Worm (Caenorhabditis elegans) whole organism, L3 larva: ENCODE results near the gene nhr-41.
A peak's percentile ranks its signal among the peaks of the same experiment; 100 is the strongest.

ENCODE experiments used
- R02D3.7 ChIP-seq: fragments of 150-350 bp; optimal IDR thresholded peaks from 2 replicates; lab custom pipeline; 2014; ENCODE audit warnings: missing biosample characterization, missing genetic modification characterization
- aly-2 ChIP-seq: fragments of 150-350 bp; optimal IDR thresholded peaks from 2 replicates; lab custom pipeline; 2014; ENCODE audit warnings: missing biosample characterization, missing genetic modification characterization
- ama-1 ChIP-seq: fragments of 150-350 bp; optimal IDR thresholded peaks from 2 replicates; lab custom pipeline; 2018
- ceh-16 ChIP-seq: sonication (generic microtip); optimal IDR thresholded peaks from 2 replicates; lab custom pipeline; 2017; ENCODE audit warnings: missing biosample characterization, missing genetic modification characterization
- ceh-28 ChIP-seq: fragments of 150-350 bp; optimal IDR thresholded peaks from 2 replicates; lab custom pipeline; 2014; ENCODE audit warnings: missing biosample characterization, missing genetic modification reagents, missing genetic modification characterization
- ceh-9 ChIP-seq: sonication (generic microtip); optimal IDR thresholded peaks from 2 replicates; lab custom pipeline; 2018; ENCODE audit warnings: missing biosample characterization, missing genetic modification characterization
- daf-12 ChIP-seq: fragments of 150-350 bp; optimal IDR thresholded peaks from 2 replicates; lab custom pipeline; 2014; ENCODE audit warnings: missing biosample characterization, missing genetic modification reagents, missing genetic modification characterization
- egl-27 ChIP-seq: sonication (generic microtip); optimal IDR thresholded peaks from 4 replicates; lab custom pipeline; 2017; ENCODE audit warnings: missing biosample characterization, missing genetic modification reagents, missing genetic modification characterization
- elt-1 ChIP-seq: fragments of 150-350 bp; optimal IDR thresholded peaks from 2 replicates; lab custom pipeline; 2014; ENCODE audit warnings: missing biosample characterization, missing genetic modification characterization
- eor-1 ChIP-seq, 2 experiments: fragments of 150-350 bp; optimal IDR thresholded peaks; 2 replicates each; lab custom pipeline; 2014 to 2018; ENCODE audit warnings: missing biosample characterization in 2 of 2, missing genetic modification characterization in 2 of 2
- fkh-10 ChIP-seq: sonication (generic microtip); optimal IDR thresholded peaks from 2 replicates; lab custom pipeline; 2017; ENCODE audit warnings: missing biosample characterization, missing genetic modification reagents, missing genetic modification characterization
- fos-1 ChIP-seq: fragments of 150-350 bp; optimal IDR thresholded peaks from 2 replicates; lab custom pipeline; 2014; ENCODE audit warnings: missing biosample characterization, missing genetic modification characterization
- hmg-11 ChIP-seq: sonication (generic microtip); optimal IDR thresholded peaks from 2 replicates; lab custom pipeline; 2016; ENCODE audit warnings: missing genetic modification characterization, missing compliant biosample characterization
- lin-15B ChIP-seq: fragments of 150-350 bp; optimal IDR thresholded peaks from 2 replicates; lab custom pipeline; 2014; ENCODE audit warnings: missing biosample characterization, missing genetic modification characterization
- mdl-1 ChIP-seq: fragments of 150-350 bp; optimal IDR thresholded peaks from 2 replicates; lab custom pipeline; 2014; ENCODE audit warnings: missing biosample characterization, missing genetic modification characterization
- mml-1 ChIP-seq: fragments of 150-350 bp; sonication (generic microtip); optimal IDR thresholded peaks from 3 replicates; lab custom pipeline; 2014; ENCODE audit warnings: missing biosample characterization, missing genetic modification characterization
- nhr-23 ChIP-seq: fragments of 150-350 bp; optimal IDR thresholded peaks from 2 replicates; lab custom pipeline; 2014; ENCODE audit warnings: missing biosample characterization, missing genetic modification reagents, missing genetic modification characterization
- nhr-237 ChIP-seq: fragments of 150-350 bp; optimal IDR thresholded peaks from 2 replicates; lab custom pipeline; 2014; ENCODE audit warnings: missing biosample characterization, missing genetic modification characterization
- nhr-28 ChIP-seq: fragments of 150-350 bp; optimal IDR thresholded peaks from 2 replicates; lab custom pipeline; 2014; ENCODE audit warnings: missing biosample characterization, missing genetic modification characterization
- nhr-67 ChIP-seq: fragments of 150-350 bp; optimal IDR thresholded peaks from 2 replicates; lab custom pipeline; 2014; ENCODE audit warnings: missing biosample characterization, missing genetic modification characterization
- nhr-77 ChIP-seq: fragments of 150-350 bp; optimal IDR thresholded peaks from 2 replicates; lab custom pipeline; 2014; ENCODE audit warnings: missing biosample characterization, missing genetic modification characterization
- pha-4 ChIP-seq: fragments of 150-350 bp; optimal IDR thresholded peaks from 2 replicates; lab custom pipeline; 2014; ENCODE audit warnings: missing biosample characterization, missing genetic modification reagents, missing genetic modification characterization
- sea-2 ChIP-seq: fragments of 150-350 bp; sonication (generic microtip); optimal IDR thresholded peaks from 4 replicates; lab custom pipeline; 2014; ENCODE audit warnings: missing biosample characterization, missing genetic modification reagents, missing genetic modification characterization
- skn-1 ChIP-seq: fragments of 150-350 bp; optimal IDR thresholded peaks from 2 replicates; lab custom pipeline; 2014; ENCODE audit warnings: missing biosample characterization, missing genetic modification characterization
- snpc-4 ChIP-seq: fragments of 150-350 bp; optimal IDR thresholded peaks from 2 replicates; lab custom pipeline; 2014; ENCODE audit warnings: missing biosample characterization, missing genetic modification characterization
- tbx-2 ChIP-seq: sonication (generic microtip); optimal IDR thresholded peaks from 2 replicates; lab custom pipeline; 2016; ENCODE audit warnings: mild to moderate bottlenecking, missing genetic modification characterization, missing compliant biosample characterization
- unc-39 ChIP-seq: sonication (generic microtip); optimal IDR thresholded peaks from 4 replicates; lab custom pipeline; 2017; ENCODE audit warnings: missing biosample characterization, missing genetic modification characterization
- unc-62 ChIP-seq: fragments of 150-350 bp; sonication (generic microtip); optimal IDR thresholded peaks from 4 replicates; lab custom pipeline; 2014; ENCODE audit warnings: missing biosample characterization, missing genetic modification reagents, missing genetic modification characterization
- zag-1 ChIP-seq: fragments of 150-350 bp; optimal IDR thresholded peaks from 2 replicates; lab custom pipeline; 2014; ENCODE audit warnings: missing biosample characterization, missing genetic modification characterization
- ztf-11 ChIP-seq: fragments of 150-350 bp; optimal IDR thresholded peaks from 2 replicates; lab custom pipeline; 2014; ENCODE audit warnings: missing biosample characterization, missing genetic modification characterization
- ztf-4 ChIP-seq: fragments of 150-350 bp; optimal IDR thresholded peaks from 2 replicates; lab custom pipeline; 2014; ENCODE audit warnings: missing biosample characterization, missing genetic modification characterization

The nhr-41 gene

DNA sequence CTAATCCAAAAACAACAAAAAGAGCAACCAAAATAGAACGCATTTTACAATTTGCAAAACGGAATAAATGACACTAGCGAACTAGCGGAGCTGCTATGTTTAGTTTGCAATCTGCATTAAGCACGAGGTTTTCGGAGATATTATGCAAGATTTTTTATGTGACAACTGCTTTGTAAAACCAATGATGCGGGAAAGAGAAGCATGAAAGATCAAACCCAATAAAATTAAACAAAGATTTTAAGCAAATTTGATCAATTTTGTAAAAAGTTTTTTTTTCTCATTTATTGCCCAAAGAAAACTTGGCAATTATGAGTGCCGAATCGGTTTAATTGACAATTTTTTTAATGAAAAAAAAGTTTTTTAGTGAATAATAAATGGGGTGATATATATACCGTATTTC, 38.9 kb downstream of the nhr-41 start, which contains the start of gene Y77E11A.8:
Gene Y77E11A.8 (minus strand): TSS at position 101 of the 400 bp plus-strand sequence.
- TF ChIP-seq unc-62 (GFP tag; lab: Kevin White, UChicago) (no peak), ceh-16 (no peak), aly-2 (tag; lab: Kevin White, UChicago) (no peak), sea-2 (GFP tag; lab: Kevin White, UChicago) (no peak), mml-1 (tag; lab: Kevin White, UChicago) (no peak), ceh-9 (tag; lab: Kevin White, UChicago) (no peak), eor-1 (tag; optimal IDR thresholded peaks at IDR 0.05; lab: Kevin White, UChicago) (no peak), nhr-77 (tag; lab: Kevin White, UChicago) (no peak), fkh-10 (GFP tag; lab: Kevin White, UChicago) (no peak), daf-12 (no peak)

DNA sequence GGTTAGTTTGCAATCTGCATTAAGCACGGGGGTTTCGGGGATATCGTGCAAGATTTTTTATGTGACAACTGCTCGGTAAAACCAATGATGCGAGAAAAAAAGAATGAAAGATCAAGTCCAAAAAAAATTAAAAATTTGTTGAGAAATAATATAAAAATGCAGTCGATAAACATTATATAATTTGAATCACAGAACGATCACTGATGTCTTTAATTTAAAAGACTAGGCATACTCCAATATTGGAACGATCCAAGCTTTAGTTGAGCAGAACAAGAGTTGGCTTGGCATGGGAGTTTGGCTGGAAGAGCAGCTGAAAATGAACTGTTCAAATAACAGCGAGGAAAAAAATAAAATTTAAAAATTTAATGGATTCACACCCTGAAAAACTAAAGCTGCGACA, 41.3 kb downstream of the nhr-41 start, which contains the start of gene clec-171:
Gene clec-171 (minus strand): TSS at position 101 of the 400 bp plus-strand sequence.
- TF ChIP-seq elt-1 (tag; lab: Kevin White, UChicago) (no peak), nhr-28 (tag; lab: Kevin White, UChicago) (no peak), zag-1 (tag; lab: Kevin White, UChicago) (no peak), hmg-11 (no peak), nhr-23 (no peak), ceh-16 (no peak), skn-1 (tag; lab: Kevin White, UChicago) (no peak), nhr-77 (tag; lab: Kevin White, UChicago) (no peak), tbx-2 (tag; lab: Kevin White, UChicago) (no peak), nhr-67 (tag; lab: Kevin White, UChicago) (no peak), daf-12 (no peak), mdl-1 (tag; lab: Kevin White, UChicago) (no peak), unc-62 (GFP tag; lab: Kevin White, UChicago) (no peak), sea-2 (GFP tag; lab: Kevin White, UChicago) (no peak)

DNA sequence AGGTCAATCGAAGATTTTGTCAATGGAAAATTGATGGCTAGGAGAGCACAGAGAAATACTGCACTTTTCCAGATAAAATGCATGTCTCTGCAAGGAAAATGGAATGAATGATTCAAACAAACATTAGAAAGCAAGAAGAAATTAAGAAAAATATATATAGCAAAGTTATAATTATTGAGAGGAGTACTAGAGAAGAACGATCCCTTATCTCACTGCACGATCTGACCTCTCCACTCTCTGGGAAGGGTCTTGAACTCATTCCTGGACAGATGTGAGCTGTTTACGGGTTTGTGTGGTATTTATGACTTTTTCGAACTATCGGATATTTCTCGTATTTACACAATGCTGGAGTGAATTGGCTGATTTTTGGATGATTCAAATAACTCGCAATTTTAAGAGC, 44.2 kb downstream of the nhr-41 start, which contains the start of gene Y77E11A.23:
Gene Y77E11A.23 (minus strand): TSS at position 107 of the 400 bp plus-strand sequence.
- no peak for TF ChIP-seq ceh-28 (tag; lab: Kevin White, UChicago)
- TF ChIP-seq unc-62 (GFP tag; lab: Kevin White, UChicago) = no peak
- TF ChIP-seq nhr-237 = no peak
- no peak for TF ChIP-seq fos-1
- no peak for TF ChIP-seq ama-1 (lab: Kevin White, UChicago)
- no peak for TF ChIP-seq nhr-77 (tag; lab: Kevin White, UChicago)
- no peak for TF ChIP-seq daf-12
- TF ChIP-seq ztf-11 (tag; lab: Kevin White, UChicago) = no peak
- no peak for TF ChIP-seq ztf-4 (tag; lab: Kevin White, UChicago)
- no peak for TF ChIP-seq unc-39 (tag; lab: Kevin White, UChicago)
- TF ChIP-seq R02D3.7 = no peak
- TF ChIP-seq zag-1 (tag; lab: Kevin White, UChicago) = no peak
- TF ChIP-seq lin-15B (tag; lab: Kevin White, UChicago) = no peak
- no peak for TF ChIP-seq snpc-4 (tag; lab: Kevin White, UChicago)
- TF ChIP-seq egl-27 (tag; lab: Kevin White, UChicago) = no peak
- no peak for TF ChIP-seq ceh-16
- no peak for TF ChIP-seq mml-1 (tag; lab: Kevin White, UChicago)
- TF ChIP-seq ceh-9 (tag; lab: Kevin White, UChicago) = no peak

DNA sequence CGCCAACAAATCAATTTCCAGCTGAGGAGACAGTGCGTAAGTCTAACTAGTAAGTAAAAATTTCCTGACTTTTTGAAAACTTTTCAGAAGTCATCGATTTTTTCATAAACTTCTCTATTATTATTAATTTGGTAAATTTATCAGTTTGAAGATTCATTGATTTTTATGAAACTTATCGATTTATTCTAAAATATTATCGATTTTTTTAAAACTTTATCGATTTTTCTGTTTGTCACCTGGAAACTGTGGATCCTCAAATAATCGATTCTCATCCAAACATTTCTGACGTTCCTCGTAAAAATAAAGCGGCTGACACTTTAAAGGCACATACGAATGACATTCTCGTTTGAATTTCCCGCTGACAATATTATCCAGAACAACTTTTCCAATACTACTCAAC, 48.0 kb downstream of the nhr-41 start:
- TF ChIP-seq eor-1 (tag; optimal IDR thresholded peaks at IDR 0.05; lab: Kevin White, UChicago) (no peak), ceh-28 (tag; lab: Kevin White, UChicago) (peak; percentile 87), unc-39 (tag; lab: Kevin White, UChicago) (no peak), pha-4 (tag; lab: Kevin White, UChicago) (no peak), mdl-1 (tag; lab: Kevin White, UChicago) (no peak), nhr-23 (no peak), R02D3.7 (no peak), elt-1 (tag; lab: Kevin White, UChicago) (no peak)
- TF ChIP-seq, all 47 proteins: peak for 1

DNA sequence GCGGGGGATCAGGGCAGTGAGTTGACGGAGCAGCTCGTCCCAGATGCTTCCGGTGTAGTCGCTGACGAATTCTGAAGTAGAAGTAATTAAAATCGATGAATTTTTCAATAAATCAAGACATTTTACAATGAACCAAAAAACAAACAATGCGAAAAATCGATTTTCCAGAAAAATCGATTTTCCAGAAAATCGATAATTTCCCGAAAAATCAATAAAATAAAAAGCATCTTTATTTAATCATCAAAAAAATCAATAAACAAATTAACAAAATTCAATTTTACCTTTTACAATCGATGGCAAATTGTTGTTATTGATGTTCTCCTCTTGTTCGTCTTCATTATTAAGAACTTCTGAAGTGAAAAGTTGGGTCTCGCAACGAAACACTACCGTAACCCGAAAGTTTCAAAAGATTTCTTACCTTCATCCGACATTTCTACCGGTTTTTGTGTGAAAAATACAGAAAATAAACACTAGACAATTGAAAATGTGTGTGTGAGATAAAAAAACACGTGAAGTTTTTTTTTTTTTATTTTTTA, 48.6 kb downstream of the nhr-41 start, which contains the start of gene clp-6:
Gene clp-6 (minus strand): TSS at position 486 of the 536 bp plus-strand sequence.
- no peak for TF ChIP-seq hmg-11
- no peak for TF ChIP-seq snpc-4 (tag; lab: Kevin White, UChicago)
- peak; percentile 93 for TF ChIP-seq ceh-28 (tag; lab: Kevin White, UChicago)
- no peak for TF ChIP-seq ztf-11 (tag; lab: Kevin White, UChicago)
